Worm (Caenorhabditis elegans) whole organism, L3 larva: ENCODE results near the gene str-45.

Experiments
- ceh-9 ChIP-seq: sonication (generic microtip); optimal IDR thresholded peaks from 2 replicates; lab custom pipeline; 2018; ENCODE audit warnings: missing biosample characterization, missing genetic modification characterization
- egl-27 ChIP-seq: sonication (generic microtip); optimal IDR thresholded peaks from 4 replicates; lab custom pipeline; 2017; ENCODE audit warnings: missing biosample characterization, missing genetic modification reagents, missing genetic modification characterization
- elt-3 ChIP-seq, 3 experiments: fragments of 150-350 bp in 1 of 3; sonication (generic microtip) in 2 of 3; optimal IDR thresholded peaks; 2 replicates in 2 of 3; 4 replicates in 1 of 3; lab custom pipeline; 2014 to 2017; ENCODE audit warnings: missing biosample characterization in 3 of 3, missing genetic modification characterization in 3 of 3
- fos-1 ChIP-seq: fragments of 150-350 bp; optimal IDR thresholded peaks from 2 replicates; lab custom pipeline; 2014; ENCODE audit warnings: missing biosample characterization, missing genetic modification characterization
- nfya-1 ChIP-seq: sonication (generic microtip); optimal IDR thresholded peaks from 2 replicates; lab custom pipeline; 2017; ENCODE audit warnings: missing genetic modification characterization, mild to moderate bottlenecking, missing compliant biosample characterization, antibody characterized with exemption, moderate library complexity; ENCODE audit not compliant: insufficient read depth
- nhr-76 ChIP-seq: fragments of 150-350 bp; sonication (generic microtip); optimal IDR thresholded peaks from 5 replicates; lab custom pipeline; 2014; ENCODE audit warnings: missing biosample characterization, missing genetic modification characterization
- nhr-77 ChIP-seq: fragments of 150-350 bp; optimal IDR thresholded peaks from 2 replicates; lab custom pipeline; 2014; ENCODE audit warnings: missing biosample characterization, missing genetic modification characterization
- pha-4 ChIP-seq: fragments of 150-350 bp; optimal IDR thresholded peaks from 2 replicates; lab custom pipeline; 2014; ENCODE audit warnings: missing biosample characterization, missing genetic modification reagents, missing genetic modification characterization
- snpc-4 ChIP-seq: fragments of 150-350 bp; optimal IDR thresholded peaks from 2 replicates; lab custom pipeline; 2014; ENCODE audit warnings: missing biosample characterization, missing genetic modification characterization
- zag-1 ChIP-seq: fragments of 150-350 bp; optimal IDR thresholded peaks from 2 replicates; lab custom pipeline; 2014; ENCODE audit warnings: missing biosample characterization, missing genetic modification characterization
- ztf-11 ChIP-seq: fragments of 150-350 bp; optimal IDR thresholded peaks from 2 replicates; lab custom pipeline; 2014; ENCODE audit warnings: missing biosample characterization, missing genetic modification characterization

DNA sequence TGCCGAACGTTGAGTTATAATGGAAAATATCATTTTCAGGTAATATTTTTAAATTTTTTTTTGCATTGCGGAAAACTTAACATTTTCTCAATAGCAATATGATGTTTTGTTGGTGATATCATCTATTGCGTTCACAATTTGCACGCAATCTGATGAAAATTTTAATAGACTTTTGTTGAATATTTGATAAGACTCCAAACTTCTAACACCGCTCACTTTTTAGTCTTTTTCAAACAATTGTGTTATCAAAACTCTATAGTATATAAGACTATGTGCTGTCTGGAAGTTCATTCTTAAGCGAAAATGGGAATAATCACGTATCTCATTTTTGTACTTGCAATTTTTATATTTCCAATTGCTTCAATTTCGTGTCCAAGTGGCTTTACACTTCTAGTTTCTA, 16.7 kb downstream of the str-45 start, which contains the start of gene clec-47:
- TF ChIP-seq nhr-77 (tag; lab: Kevin White, UChicago) (no peak), elt-3 (tag; optimal IDR thresholded peaks at IDR 0.05; lab: Kevin White, UChicago) (no peak), ztf-11 (tag; lab: Kevin White, UChicago) (no peak), pha-4 (tag; lab: Kevin White, UChicago) (no peak), nfya-1 (tag; lab: Kevin White, UChicago) (no peak), fos-1 (tag; lab: Kevin White, UChicago) (no peak), snpc-4 (tag; lab: Kevin White, UChicago) (no peak), nhr-76 (no peak), zag-1 (tag; lab: Kevin White, UChicago) (no peak), ceh-9 (tag; lab: Kevin White, UChicago) (no peak), egl-27 (tag; lab: Kevin White, UChicago) (no peak)
